Worm (Caenorhabditis elegans) whole organism, L1 larva: ENCODE data around the gene T06F4.1.

Experiments
- C34B4.2 ChIP-seq: sonication (generic microtip); optimal IDR thresholded peaks from 2 replicates; lab custom pipeline; 2017; ENCODE audit warnings: mild to moderate bottlenecking, missing genetic modification characterization, missing compliant biosample characterization
- F16B12.6 ChIP-seq: fragments of 150-350 bp; optimal IDR thresholded peaks from 2 replicates; lab custom pipeline; 2014; ENCODE audit warnings: missing biosample characterization, missing genetic modification characterization
- alr-1 ChIP-seq: fragments of 200-800 bp; sonication (Bioruptor generic); optimal IDR thresholded peaks from 2 replicates; lab custom pipeline; 2018; ENCODE audit warnings: borderline replicate concordance, mild to moderate bottlenecking, missing genetic modification characterization, missing compliant biosample characterization
- ama-1 ChIP-seq: fragments of 150-350 bp; optimal IDR thresholded peaks from 2 replicates; lab custom pipeline; 2014
- blmp-1 ChIP-seq: fragments of 150-350 bp; optimal IDR thresholded peaks from 2 replicates; lab custom pipeline; 2014; ENCODE audit warnings: missing biosample characterization, missing genetic modification characterization
- ces-1 ChIP-seq: fragments of 150-350 bp; optimal IDR thresholded peaks from 2 replicates; lab custom pipeline; 2014; ENCODE audit warnings: missing biosample characterization, missing genetic modification reagents, missing genetic modification characterization
- dpl-1 ChIP-seq, 3 experiments: fragments of 150-350 bp in 2 of 3; sonication (generic microtip) in 1 of 3; optimal IDR thresholded peaks; 2 replicates each; lab custom pipeline; 2014 to 2017; ENCODE audit warnings: missing biosample characterization in 3 of 3, missing genetic modification characterization in 3 of 3, missing genetic modification reagents in 3 of 3
- egl-27 ChIP-seq, 2 experiments: fragments of 150-350 bp in 1 of 2; sonication (generic microtip); optimal IDR thresholded peaks; 3 replicates each; lab custom pipeline; 2017 to 2018; ENCODE audit warnings: missing biosample characterization in 2 of 2, missing genetic modification characterization in 2 of 2, missing genetic modification reagents in 2 of 2
- elt-3 ChIP-seq, 6 experiments: fragments of 150-350 bp in 1 of 6; sonication (generic microtip); optimal IDR thresholded peaks; 2 replicates each; lab custom pipeline; 2017 to 2018; ENCODE audit warnings: missing biosample characterization in 6 of 6, missing genetic modification characterization in 6 of 6, inconsistent platforms in 1 of 6
- ets-5 ChIP-seq: fragments of 200-800 bp; sonication (Bioruptor generic); IDR thresholded peaks from 2 replicates; pipeline ENCODE4 v1.3.6; 2022; ENCODE audit warnings: missing genetic modification characterization, missing compliant biosample characterization
- fkh-10 ChIP-seq: sonication (generic microtip); optimal IDR thresholded peaks from 2 replicates; lab custom pipeline; 2017; ENCODE audit warnings: missing biosample characterization, missing genetic modification reagents, missing genetic modification characterization
- hlh-17 ChIP-seq: fragments of 200-800 bp; sonication (Bioruptor generic); optimal IDR thresholded peaks from 2 replicates; lab custom pipeline; 2018; ENCODE audit warnings: missing genetic modification characterization, mild to moderate bottlenecking, missing compliant biosample characterization, moderate library complexity, borderline replicate concordance
- isw-1 ChIP-seq: fragments of 200-800 bp; sonication (Bioruptor generic); IDR thresholded peaks from 2 replicates; pipeline ENCODE4 v1.3.6; 2022; ENCODE audit warnings: missing genetic modification characterization, missing compliant biosample characterization
- lin-14 ChIP-seq: fragments of 200-800 bp; sonication (Bioruptor generic); optimal IDR thresholded peaks from 2 replicates; lab custom pipeline; 2018; ENCODE audit warnings: mild to moderate bottlenecking, missing genetic modification characterization, moderate library complexity, missing compliant biosample characterization
- lin-15B ChIP-seq: fragments of 150-350 bp; sonication (generic microtip); optimal IDR thresholded peaks from 3 replicates; lab custom pipeline; 2014; ENCODE audit warnings: missing biosample characterization, missing genetic modification characterization
- lin-35 ChIP-seq, 2 experiments: fragments of 150-350 bp; optimal IDR thresholded peaks; 2 replicates each; lab custom pipeline; 2014; ENCODE audit warnings: missing biosample characterization in 2 of 2, missing genetic modification characterization in 2 of 2, missing genetic modification reagents in 2 of 2
- lsy-2 ChIP-seq, 2 experiments: fragments of 150-350 bp; optimal IDR thresholded peaks; 2 replicates each; lab custom pipeline; 2014; ENCODE audit warnings: missing biosample characterization in 2 of 2, missing genetic modification characterization in 2 of 2
- mab-9 ChIP-seq: fragments of 200-800 bp; sonication (Bioruptor generic); IDR thresholded peaks from 2 replicates; pipeline ENCODE4 v1.3.6; 2022; ENCODE audit warnings: missing genetic modification reagents, missing genetic modification characterization, missing compliant biosample characterization
- mep-1 ChIP-seq: fragments of 150-350 bp; optimal IDR thresholded peaks from 2 replicates; lab custom pipeline; 2014; ENCODE audit warnings: missing biosample characterization, missing genetic modification characterization
- nhr-11 ChIP-seq: fragments of 150-350 bp; optimal IDR thresholded peaks from 2 replicates; lab custom pipeline; 2014; ENCODE audit warnings: missing biosample characterization, missing genetic modification characterization
- nhr-12 ChIP-seq: sonication (generic microtip); optimal IDR thresholded peaks from 2 replicates; lab custom pipeline; 2017; ENCODE audit warnings: missing biosample characterization, missing genetic modification characterization
- nhr-28 ChIP-seq: fragments of 150-350 bp; optimal IDR thresholded peaks from 2 replicates; lab custom pipeline; 2014; ENCODE audit warnings: missing biosample characterization, missing genetic modification characterization
- nhr-47 ChIP-seq: sonication (generic microtip); optimal IDR thresholded peaks from 2 replicates; lab custom pipeline; 2016; ENCODE audit warnings: mild to moderate bottlenecking, missing genetic modification characterization, moderate library complexity, missing compliant biosample characterization
- nhr-71 ChIP-seq: sonication (generic microtip); optimal IDR thresholded peaks from 2 replicates; lab custom pipeline; 2016; ENCODE audit warnings: mild to moderate bottlenecking, missing genetic modification characterization, moderate library complexity, missing compliant biosample characterization
- nhr-77 ChIP-seq: fragments of 150-350 bp; optimal IDR thresholded peaks from 2 replicates; lab custom pipeline; 2014; ENCODE audit warnings: missing biosample characterization, missing genetic modification characterization
- nhr-84 ChIP-seq: sonication (generic microtip); optimal IDR thresholded peaks from 2 replicates; lab custom pipeline; 2017; ENCODE audit warnings: missing biosample characterization, missing genetic modification characterization
- pag-3 ChIP-seq: sonication (generic microtip); optimal IDR thresholded peaks from 2 replicates; lab custom pipeline; 2017; ENCODE audit warnings: missing genetic modification characterization, mild to moderate bottlenecking, missing compliant biosample characterization, antibody characterized with exemption, borderline replicate concordance; ENCODE audit not compliant: insufficient read depth
- rnt-1 ChIP-seq: sonication (generic microtip); optimal IDR thresholded peaks from 2 replicates; lab custom pipeline; 2016; ENCODE audit warnings: mild to moderate bottlenecking, missing genetic modification characterization, moderate library complexity, missing compliant biosample characterization
- skn-1 ChIP-seq: fragments of 150-350 bp; optimal IDR thresholded peaks from 2 replicates; lab custom pipeline; 2014; ENCODE audit warnings: missing biosample characterization, missing genetic modification characterization
- sox-4 ChIP-seq: sonication (generic microtip); optimal IDR thresholded peaks from 2 replicates; lab custom pipeline; 2016; ENCODE audit warnings: missing genetic modification characterization, missing compliant biosample characterization
- tbx-2 ChIP-seq: sonication (generic microtip); optimal IDR thresholded peaks from 2 replicates; lab custom pipeline; 2016; ENCODE audit warnings: missing genetic modification characterization, missing compliant biosample characterization
- tlp-1 ChIP-seq: fragments of 150-350 bp; optimal IDR thresholded peaks from 2 replicates; lab custom pipeline; 2014; ENCODE audit warnings: missing biosample characterization, missing genetic modification characterization
- unc-130 ChIP-seq: fragments of 150-350 bp; optimal IDR thresholded peaks from 2 replicates; lab custom pipeline; 2017; ENCODE audit warnings: missing biosample characterization, missing genetic modification characterization, inconsistent platforms
- unc-30 ChIP-seq: sonication (generic microtip); optimal IDR thresholded peaks from 2 replicates; lab custom pipeline; 2017; ENCODE audit warnings: missing biosample characterization, missing genetic modification characterization
- unc-62 ChIP-seq: fragments of 150-350 bp; optimal IDR thresholded peaks from 2 replicates; lab custom pipeline; 2014; ENCODE audit warnings: missing biosample characterization, missing genetic modification reagents, missing genetic modification characterization
- xbp-1 ChIP-seq: sonication (generic microtip); optimal IDR thresholded peaks from 2 replicates; lab custom pipeline; 2016; ENCODE audit warnings: missing genetic modification characterization, missing compliant biosample characterization
- ztf-4 ChIP-seq: fragments of 150-350 bp; optimal IDR thresholded peaks from 2 replicates; lab custom pipeline; 2014; ENCODE audit warnings: missing biosample characterization, missing genetic modification characterization

T06F4.1 gene

ce11 chrX:4094979-4095378, 15.8 kb upstream of the T06F4.1 start:
- no peak for TF ChIP-seq nhr-84 (tag; lab: Kevin White, UChicago)
- TF ChIP-seq blmp-1 (tag; lab: Kevin White, UChicago), result no peak
- TF ChIP-seq nhr-47 (tag; lab: Kevin White, UChicago), result no peak
- no peak for TF ChIP-seq ama-1
- TF ChIP-seq mep-1 (tag; lab: Kevin White, UChicago), result no peak
- TF ChIP-seq mab-9 (GFP tag; lab: Robert Waterston, UW), result peak; percentile 51; the same call in 1 of the 2 replicates
- no peak for TF ChIP-seq dpl-1 (GFP tag; optimal IDR thresholded peaks at IDR 0.05; lab: Kevin White, UChicago)
- no peak for TF ChIP-seq rnt-1 (tag; lab: Kevin White, UChicago)
- TF ChIP-seq isw-1 (GFP tag; lab: Robert Waterston, UW), result no peak
- no peak for TF ChIP-seq nhr-77 (tag; lab: Kevin White, UChicago)
- TF ChIP-seq unc-30 (tag; lab: Kevin White, UChicago), result peak; percentile 21
- TF ChIP-seq tlp-1, result no peak
- no peak for TF ChIP-seq hlh-17 (GFP tag; lab: Kevin White, UChicago)
- no peak for TF ChIP-seq nhr-28 (tag; lab: Kevin White, UChicago)
- TF ChIP-seq C34B4.2 (tag; lab: Kevin White, UChicago), result no peak
- TF ChIP-seq ces-1 (GFP tag; lab: Kevin White, UChicago), result no peak
- TF ChIP-seq nhr-12 (tag; lab: Kevin White, UChicago), result no peak

- no peak for TF ChIP-seq F16B12.6 (tag; lab: Kevin White, UChicago)
- peak; percentile 23 for TF ChIP-seq fkh-10
- peak; percentile 50 for TF ChIP-seq lin-14 (GFP tag; lab: Kevin White, UChicago)
- no peak for TF ChIP-seq lin-15B (tag; lab: Kevin White, UChicago)
- TF ChIP-seq ztf-4 (tag; lab: Kevin White, UChicago), result no peak
- TF ChIP-seq, all 84 proteins: peak for 2
Measured at ce11 chrX:4088943-4089342, 9.8 kb upstream of the T06F4.1 start.

ce11 chrX:4085489-4085888, 6.3 kb upstream of the T06F4.1 start:
- no peak for TF ChIP-seq egl-27 (tag; optimal IDR thresholded peaks at IDR 0.05; lab: Kevin White, UChicago)
- TF ChIP-seq lin-35 (GFP tag; optimal IDR thresholded peaks at IDR 0.05; lab: Kevin White, UChicago), result no peak
- no peak for TF ChIP-seq skn-1
- TF ChIP-seq nhr-84 (tag; lab: Kevin White, UChicago), result no peak
- no peak for TF ChIP-seq alr-1 (tag; lab: Kevin White, UChicago)
- TF ChIP-seq sox-4 (tag; lab: Kevin White, UChicago), result no peak
- TF ChIP-seq nhr-11 (tag; lab: Kevin White, UChicago), result no peak
- TF ChIP-seq elt-3 (tag; optimal IDR thresholded peaks at IDR 0.05; lab: Kevin White, UChicago), result no peak
- no peak for TF ChIP-seq unc-62

- no peak for TF ChIP-seq unc-30 (tag; lab: Kevin White, UChicago)
- peak; percentile 55 for TF ChIP-seq rnt-1 (tag; lab: Kevin White, UChicago)
- no peak for TF ChIP-seq nhr-84 (tag; lab: Kevin White, UChicago)
- peak; percentile 53 for TF ChIP-seq nhr-71 (tag; lab: Kevin White, UChicago)
- peak; percentile 69 for TF ChIP-seq lin-14 (GFP tag; lab: Kevin White, UChicago)
- no peak for TF ChIP-seq ets-5 (GFP tag; lab: Robert Waterston, UW)
- TF ChIP-seq pag-3 (tag; lab: Kevin White, UChicago), result no peak
- no peak for TF ChIP-seq xbp-1 (tag; lab: Kevin White, UChicago)
- TF ChIP-seq tbx-2, result peak; percentile 2
- no peak for TF ChIP-seq nhr-28 (tag; lab: Kevin White, UChicago)
- TF ChIP-seq sox-4 (tag; lab: Kevin White, UChicago), result no peak
- TF ChIP-seq lsy-2 (tag; optimal IDR thresholded peaks at IDR 0.05; lab: Kevin White, UChicago), result no peak
- peak; percentile 18 for TF ChIP-seq unc-130
Measured at ce11 chrX:4075934-4076333, 3.2 kb downstream of the T06F4.1 start.
